Fruit fly (Drosophila melanogaster) whole organism, embryonic: ENCODE data around the gene CG11164.

Experiments
- Aef1 ChIP-seq: fragments of 200-800 bp; sonication (Bioruptor generic); IDR thresholded peaks from 3 replicates; pipeline ENCODE4 v1.3.6; 2022; ENCODE audit warnings: missing biosample characterization, missing genetic modification characterization
- Atf3 ChIP-seq: fragments of 200-800 bp; sonication (Bioruptor generic); optimal IDR thresholded peaks from 3 replicates; lab custom pipeline; 2016; ENCODE audit warnings: missing biosample characterization, missing genetic modification characterization
- B-H1 ChIP-seq: fragments of 200-800 bp; sonication (Bioruptor generic); IDR thresholded peaks from 3 replicates; pipeline ENCODE4 v1.3.6; 2022; ENCODE audit warnings: missing biosample characterization, missing genetic modification characterization
- Bteb2 ChIP-seq: fragments of 200-800 bp; sonication (Bioruptor generic); optimal IDR thresholded peaks from 2 replicates; lab custom pipeline; 2016; ENCODE audit warnings: missing biosample characterization, missing genetic modification characterization
- CG10274 ChIP-seq: fragments of 200-800 bp; sonication (Bioruptor generic); optimal IDR thresholded peaks from 3 replicates; lab custom pipeline; 2017; ENCODE audit warnings: missing biosample characterization, mild to moderate bottlenecking, missing genetic modification characterization
- CG11093 ChIP-seq: fragments of 200-800 bp; sonication (Bioruptor generic); IDR thresholded peaks from 3 replicates; pipeline ENCODE4 v1.3.6; 2022; ENCODE audit warnings: missing biosample characterization, missing genetic modification characterization
- CG11456 ChIP-seq: fragments of 200-800 bp; sonication (Bioruptor generic); IDR thresholded peaks from 3 replicates; pipeline ENCODE4 v1.3.6; 2022; ENCODE audit warnings: missing biosample characterization, missing genetic modification characterization
- CG11504 ChIP-seq: fragments of 200-800 bp; sonication (Bioruptor generic); optimal IDR thresholded peaks from 3 replicates; lab custom pipeline; 2019; ENCODE audit warnings: missing biosample characterization, mild to moderate bottlenecking, missing genetic modification characterization, moderate library complexity
- CG12071 ChIP-seq: fragments of 200-800 bp; sonication (Bioruptor generic); optimal IDR thresholded peaks from 3 replicates; lab custom pipeline; 2018; ENCODE audit warnings: missing biosample characterization, mild to moderate bottlenecking, missing genetic modification characterization
- CG15601 ChIP-seq: fragments of 200-800 bp; sonication (Bioruptor generic); optimal IDR thresholded peaks from 3 replicates; lab custom pipeline; 2019; ENCODE audit warnings: missing biosample characterization, mild to moderate bottlenecking, missing genetic modification characterization, moderate library complexity
- CG1603 ChIP-seq: fragments of 200-800 bp; sonication (Bioruptor generic); optimal IDR thresholded peaks from 2 replicates; lab custom pipeline; 2019; ENCODE audit warnings: missing biosample characterization, mild to moderate bottlenecking, missing genetic modification characterization, moderate library complexity
- CG1832 ChIP-seq: fragments of 200-800 bp; sonication (Bioruptor generic); optimal IDR thresholded peaks from 2 replicates; lab custom pipeline; 2017; ENCODE audit warnings: missing biosample characterization, mild to moderate bottlenecking, missing genetic modification characterization, inconsistent platforms
- CG2712 ChIP-seq: fragments of 200-800 bp; optimal IDR thresholded peaks from 3 replicates; lab custom pipeline; 2019; ENCODE audit warnings: missing biosample characterization, mild to moderate bottlenecking, missing genetic modification characterization, moderate library complexity
- CG2889 ChIP-seq: fragments of 200-800 bp; sonication (Bioruptor generic); IDR thresholded peaks from 3 replicates; pipeline ENCODE4 v1.3.6; 2022; ENCODE audit warnings: missing biosample characterization, missing genetic modification characterization
- CG31441 ChIP-seq: fragments of 200-800 bp; sonication (Bioruptor generic); IDR thresholded peaks from 2 replicates; pipeline ENCODE4 v1.3.6; 2022; ENCODE audit warnings: missing biosample characterization, missing genetic modification characterization
- CG3838 ChIP-seq: fragments of 200-800 bp; sonication (Bioruptor generic); optimal IDR thresholded peaks from 3 replicates; lab custom pipeline; 2016; ENCODE audit warnings: missing biosample characterization, missing genetic modification characterization
- CG4282 ChIP-seq: fragments of 200-800 bp; sonication (Bioruptor generic); optimal IDR thresholded peaks from 2 replicates; lab custom pipeline; 2016; ENCODE audit warnings: missing biosample characterization, missing genetic modification characterization
- CG4424 ChIP-seq: fragments of 200-800 bp; sonication (Bioruptor generic); optimal IDR thresholded peaks from 3 replicates; lab custom pipeline; 2016; ENCODE audit warnings: missing biosample characterization, missing genetic modification characterization
- CG7786 ChIP-seq: fragments of 200-800 bp; sonication (Bioruptor generic); optimal IDR thresholded peaks from 2 replicates; lab custom pipeline; 2016; ENCODE audit warnings: missing biosample characterization, missing genetic modification characterization
- CG7928 ChIP-seq: fragments of 200-800 bp; sonication (Bioruptor generic); optimal IDR thresholded peaks from 2 replicates; lab custom pipeline; 2017; ENCODE audit warnings: missing biosample characterization, mild to moderate bottlenecking, missing genetic modification characterization
- CG8388 ChIP-seq: fragments of 200-800 bp; sonication (Bioruptor generic); optimal IDR thresholded peaks from 2 replicates; lab custom pipeline; 2019; ENCODE audit warnings: missing biosample characterization, mild to moderate bottlenecking, missing genetic modification characterization, moderate library complexity
- CG9876 ChIP-seq: fragments of 200-800 bp; sonication (Bioruptor generic); optimal IDR thresholded peaks from 2 replicates; lab custom pipeline; 2016; ENCODE audit warnings: missing biosample characterization, missing genetic modification characterization
- Chrac-16 ChIP-seq: fragments of 200-800 bp; sonication (Bioruptor generic); optimal IDR thresholded peaks from 3 replicates; lab custom pipeline; 2016; ENCODE audit warnings: missing biosample characterization, missing genetic modification characterization
- CkIIα-i1 ChIP-seq: fragments of 200-800 bp; sonication (Bioruptor generic); IDR thresholded peaks from 2 replicates; pipeline ENCODE4 v1.3.6; 2022; ENCODE audit warnings: missing biosample characterization, missing genetic modification characterization
- Dll ChIP-seq: fragments of 200-800 bp; sonication (Bioruptor generic); IDR thresholded peaks from 4 replicates; pipeline ENCODE4 v1.3.6; 2022; ENCODE audit warnings: missing biosample characterization, missing genetic modification characterization; ENCODE audit not compliant: partially characterized antibody
- Dref ChIP-seq: fragments of 200-800 bp; sonication (Bioruptor generic); IDR thresholded peaks from 2 replicates; pipeline ENCODE4 v1.3.6; 2022; ENCODE audit warnings: missing biosample characterization, missing genetic modification characterization
- Elba2 ChIP-seq: fragments of 200-800 bp; sonication (Bioruptor generic); optimal IDR thresholded peaks from 3 replicates; lab custom pipeline; 2016; ENCODE audit warnings: missing biosample characterization, missing genetic modification characterization
- Gsc ChIP-seq: fragments of 200-800 bp; sonication (Bioruptor generic); IDR thresholded peaks from 2 replicates; pipeline ENCODE4 v1.3.6; 2022; ENCODE audit warnings: missing biosample characterization, missing genetic modification characterization
- HHEX ChIP-seq: fragments of 200-800 bp; sonication (Bioruptor generic); optimal IDR thresholded peaks from 3 replicates; lab custom pipeline; 2017; ENCODE audit warnings: missing biosample characterization, mild to moderate bottlenecking, missing genetic modification characterization, missing genetic modification reagents
- Hr39 ChIP-seq: fragments of >200 bp; optimal IDR thresholded peaks from 2 replicates; lab custom pipeline; 2017
- Mes4 ChIP-seq: fragments of 200-800 bp; sonication (Bioruptor generic); optimal IDR thresholded peaks from 2 replicates; lab custom pipeline; 2016; ENCODE audit warnings: missing biosample characterization, missing genetic modification characterization
- Nf-YB ChIP-seq: fragments of 200-800 bp; sonication (Bioruptor generic); optimal IDR thresholded peaks from 3 replicates; lab custom pipeline; 2019; ENCODE audit warnings: missing biosample characterization, mild to moderate bottlenecking, missing genetic modification characterization, moderate library complexity
- TFAM ChIP-seq: fragments of 200-800 bp; sonication (Bioruptor generic); optimal IDR thresholded peaks from 2 replicates; lab custom pipeline; 2017; ENCODE audit warnings: missing biosample characterization, missing genetic modification characterization, inconsistent platforms
- Vsx1 ChIP-seq: fragments of 200-800 bp; sonication (Bioruptor generic); optimal IDR thresholded peaks from 2 replicates; lab custom pipeline; 2017; ENCODE audit warnings: missing biosample characterization, mild to moderate bottlenecking, missing genetic modification characterization, missing genetic modification reagents
- Xrp1 ChIP-seq: fragments of 200-800 bp; sonication (Bioruptor generic); IDR thresholded peaks from 2 replicates; pipeline ENCODE4 v1.3.6; 2022; ENCODE audit warnings: missing biosample characterization, missing genetic modification characterization
- bab2 ChIP-seq: fragments of 200-800 bp; sonication (Bioruptor generic); optimal IDR thresholded peaks from 2 replicates; lab custom pipeline; 2016; ENCODE audit warnings: missing biosample characterization, missing genetic modification characterization
- cas ChIP-seq: fragments of 200-800 bp; sonication (Bioruptor generic); IDR thresholded peaks from 2 replicates; pipeline ENCODE4 v1.3.6; 2022; ENCODE audit warnings: missing biosample characterization, missing genetic modification characterization
- cato ChIP-seq: fragments of 200-800 bp; sonication (Bioruptor generic); optimal IDR thresholded peaks from 2 replicates; lab custom pipeline; 2016; ENCODE audit warnings: missing biosample characterization, missing genetic modification characterization, borderline replicate concordance
- dpn ChIP-seq, 2 experiments: fragments of 200-800 bp; sonication (Bioruptor generic); optimal IDR thresholded peaks; 3 replicates each; lab custom pipeline; 2016; ENCODE audit warnings: missing biosample characterization in 2 of 2, missing genetic modification characterization in 2 of 2
- en ChIP-seq: fragments of 200-800 bp; sonication (Bioruptor generic); optimal IDR thresholded peaks from 2 replicates; lab custom pipeline; 2016; ENCODE audit warnings: missing biosample characterization, missing genetic modification characterization
- grau ChIP-seq: fragments of 200-800 bp; optimal IDR thresholded peaks from 3 replicates; lab custom pipeline; 2019; ENCODE audit warnings: missing biosample characterization, mild to moderate bottlenecking, missing genetic modification characterization, moderate library complexity
- her ChIP-seq: fragments of 200-800 bp; sonication (Bioruptor generic); optimal IDR thresholded peaks from 2 replicates; lab custom pipeline; 2016; ENCODE audit warnings: missing biosample characterization, missing genetic modification characterization
- ind ChIP-seq: fragments of 200-800 bp; sonication (Bioruptor generic); optimal IDR thresholded peaks from 3 replicates; lab custom pipeline; 2016; ENCODE audit warnings: missing biosample characterization, missing genetic modification characterization
- kay ChIP-seq: fragments of 200-800 bp; sonication (Bioruptor generic); optimal IDR thresholded peaks from 2 replicates; lab custom pipeline; 2016; ENCODE audit warnings: missing biosample characterization, missing genetic modification characterization
- mirr ChIP-seq: fragments of 200-800 bp; sonication (Bioruptor generic); optimal IDR thresholded peaks from 3 replicates; lab custom pipeline; 2018; ENCODE audit warnings: missing biosample characterization, mild to moderate bottlenecking, missing genetic modification characterization
- nerfin-2 ChIP-seq: fragments of 200-800 bp; sonication (Bioruptor generic); IDR thresholded peaks from 2 replicates; pipeline ENCODE4 v1.3.6; 2022; ENCODE audit warnings: missing biosample characterization, missing genetic modification characterization; ENCODE audit not compliant: partially characterized antibody
- schlank ChIP-seq: fragments of 200-800 bp; sonication (Bioruptor generic); optimal IDR thresholded peaks from 2 replicates; lab custom pipeline; 2018; ENCODE audit warnings: missing biosample characterization, mild to moderate bottlenecking, missing genetic modification characterization
- sug ChIP-seq: fragments of 200-800 bp; optimal IDR thresholded peaks from 2 replicates; lab custom pipeline; 2019; ENCODE audit warnings: missing biosample characterization, mild to moderate bottlenecking, missing genetic modification characterization, moderate library complexity
- tgo ChIP-seq: fragments of 200-800 bp; sonication (Bioruptor generic); IDR thresholded peaks from 3 replicates; pipeline ENCODE4 v1.3.6; 2022; ENCODE audit warnings: missing biosample characterization, missing genetic modification characterization
- ttk ChIP-seq: fragments of 200-800 bp; sonication (Bioruptor generic); IDR thresholded peaks from 2 replicates; pipeline ENCODE4 v2.1.2; 2022; ENCODE audit warnings: missing biosample characterization, missing genetic modification characterization
- wdn ChIP-seq: fragments of 200-800 bp; sonication (Bioruptor generic); IDR thresholded peaks from 2 replicates; pipeline ENCODE4 v1.3.6; 2022; ENCODE audit warnings: missing biosample characterization, missing genetic modification characterization
- zfh1 ChIP-seq: fragments of 200-800 bp; sonication (Bioruptor generic); IDR thresholded peaks from 3 replicates; pipeline ENCODE4 v1.3.6; 2022; ENCODE audit warnings: missing biosample characterization, missing genetic modification characterization

Gene CG11164

dm6 chrX:13624334-13625079, 43.3 kb upstream of the CG11164 start, which contains the start of the genes CG2691 and NFAT (continued):
- TF ChIP-seq nerfin-2 (GFP tag; lab: Robert Waterston, UW): no peak
- no peak for TF ChIP-seq Nf-YB
- TF ChIP-seq bab2 (GFP tag; lab: Kevin White, UChicago): no peak
- no peak for TF ChIP-seq cas (GFP tag; lab: Robert Waterston, UW)
- TF ChIP-seq Aef1 (GFP tag; lab: Robert Waterston, UW): no peak
- TF ChIP-seq ttk: no peak
- TF ChIP-seq Elba2 (GFP tag; lab: Kevin White, UChicago): no peak
- no peak for TF ChIP-seq CG11093 (GFP tag; lab: Robert Waterston, UW)
- TF ChIP-seq en (GFP tag; lab: Kevin White, UChicago): no peak
- TF ChIP-seq Gsc: no peak
- peak; percentile 83 for TF ChIP-seq CG1832 (GFP tag; lab: Kevin White, UChicago)
- no peak for TF ChIP-seq wdn
- no peak for TF ChIP-seq CG31441
- no peak for TF ChIP-seq CkIIα-i1 (GFP tag; lab: Robert Waterston, UW)
- TF ChIP-seq HHEX (GFP tag; lab: Kevin White, UChicago): no peak
- TF ChIP-seq TFAM: no peak
- no peak for TF ChIP-seq Xrp1 (GFP tag; lab: Robert Waterston, UW)
- TF ChIP-seq Dll (GFP tag; lab: Robert Waterston, UW): peak; percentile 66; the same call in 3 of the 4 replicates
- TF ChIP-seq Mes4 (GFP tag; lab: Kevin White, UChicago): no peak
- TF ChIP-seq CG2889 (GFP tag; lab: Robert Waterston, UW): no peak
- TF ChIP-seq schlank (tag; lab: Kevin White, UChicago): no peak
- TF ChIP-seq CG4282 (GFP tag; lab: Kevin White, UChicago): no peak
- TF ChIP-seq CG8388: no peak
- TF ChIP-seq CG2712 (tag; lab: Kevin White, UChicago): no peak
- no peak for TF ChIP-seq kay (GFP tag; lab: Kevin White, UChicago)
- TF ChIP-seq CG3838 (GFP tag; lab: Kevin White, UChicago): no peak
- TF ChIP-seq dpn (GFP tag; optimal IDR thresholded peaks at IDR 0.05; lab: Kevin White, UChicago): no peak
- no peak for TF ChIP-seq CG9876 (GFP tag; lab: Kevin White, UChicago)
- TF ChIP-seq B-H1 (GFP tag; lab: Robert Waterston, UW): no peak
- no peak for TF ChIP-seq CG11456 (GFP tag; lab: Robert Waterston, UW)
- no peak for TF ChIP-seq Vsx1 (GFP tag; lab: Kevin White, UChicago)
- no peak for TF ChIP-seq Chrac-16 (GFP tag; lab: Kevin White, UChicago)
- TF ChIP-seq CG1603: peak; percentile 38
- TF ChIP-seq Atf3 (GFP tag; lab: Kevin White, UChicago): no peak
- no peak for TF ChIP-seq grau (tag; lab: Kevin White, UChicago)
- no peak for TF ChIP-seq zfh1 (GFP tag; lab: Robert Waterston, UW)
- no peak for TF ChIP-seq Bteb2 (GFP tag; lab: Kevin White, UChicago)
- TF ChIP-seq Hr39 (lab: Kevin White, UChicago): no peak
- no peak for TF ChIP-seq her (GFP tag; lab: Kevin White, UChicago)
- peak; percentile 28 for TF ChIP-seq CG11504 (tag; lab: Kevin White, UChicago)
- TF ChIP-seq sug (tag; lab: Kevin White, UChicago): no peak
- TF ChIP-seq CG4424: peak; percentile 7
- no peak for TF ChIP-seq cato (GFP tag; lab: Kevin White, UChicago)
- no peak for TF ChIP-seq CG12071 (GFP tag; lab: Kevin White, UChicago)
- no peak for TF ChIP-seq CG10274 (GFP tag; lab: Kevin White, UChicago)
- TF ChIP-seq tgo (GFP tag; lab: Robert Waterston, UW): no peak
- TF ChIP-seq CG7786 (GFP tag; lab: Kevin White, UChicago): no peak
- TF ChIP-seq Dref (GFP tag; lab: Robert Waterston, UW): peak; percentile 94
- TF ChIP-seq mirr: no peak
- TF ChIP-seq CG15601 (tag; lab: Kevin White, UChicago): no peak
- TF ChIP-seq ind (GFP tag; lab: Kevin White, UChicago): no peak
- no peak for TF ChIP-seq CG7928 (GFP tag; lab: Kevin White, UChicago)
